Fruit fly (Drosophila melanogaster) whole organism, embryonic: Measurements from ENCODE around the gene Orct2.
A peak's percentile ranks its signal among the peaks of the same experiment; 100 is the strongest.

ENCODE experiments used
- Atf6 ChIP-seq: fragments of 200-800 bp; sonication (Bioruptor generic); IDR thresholded peaks from 2 replicates; pipeline ENCODE4 v1.3.6; 2022; ENCODE audit warnings: missing biosample characterization, missing genetic modification characterization
- CG10979 ChIP-seq: fragments of 200-800 bp; sonication (Bioruptor generic); optimal IDR thresholded peaks from 2 replicates; lab custom pipeline; 2018; ENCODE audit warnings: missing biosample characterization, mild to moderate bottlenecking, missing genetic modification characterization, moderate library complexity
- CG11247 ChIP-seq: fragments of 200-800 bp; sonication (Bioruptor generic); IDR thresholded peaks from 2 replicates; pipeline ENCODE4 v1.3.6; 2022; ENCODE audit warnings: missing biosample characterization, missing genetic modification characterization
- CG11398 ChIP-seq: fragments of 200-800 bp; sonication (Bioruptor generic); optimal IDR thresholded peaks from 2 replicates; lab custom pipeline; 2016; ENCODE audit warnings: missing biosample characterization, missing genetic modification characterization
- CG11560 ChIP-seq: fragments of 200-800 bp; sonication (Bioruptor generic); IDR thresholded peaks from 3 replicates; pipeline ENCODE4 v1.3.6; 2022; ENCODE audit warnings: missing biosample characterization, missing genetic modification characterization
- CG12659 ChIP-seq: fragments of 200-800 bp; sonication (Bioruptor generic); optimal IDR thresholded peaks from 3 replicates; lab custom pipeline; 2017; ENCODE audit warnings: mild to moderate bottlenecking, missing biosample characterization, missing genetic modification reagents, missing genetic modification characterization
- CG13287 ChIP-seq: fragments of 200-800 bp; sonication (Bioruptor generic); IDR thresholded peaks from 2 replicates; pipeline ENCODE4 v1.3.6; 2022; ENCODE audit warnings: missing biosample characterization, missing genetic modification characterization; ENCODE audit not compliant: partially characterized antibody
- CG13296 ChIP-seq: fragments of 200-800 bp; sonication (Bioruptor generic); optimal IDR thresholded peaks from 3 replicates; lab custom pipeline; 2018; ENCODE audit warnings: missing biosample characterization, mild to moderate bottlenecking, missing genetic modification characterization
- CG14441 ChIP-seq: fragments of 200-800 bp; sonication (Bioruptor generic); IDR thresholded peaks from 2 replicates; pipeline ENCODE4 v1.3.6; 2022; ENCODE audit warnings: missing biosample characterization, missing genetic modification characterization
- CG14965 ChIP-seq: fragments of 200-800 bp; sonication (Bioruptor generic); optimal IDR thresholded peaks from 2 replicates; lab custom pipeline; 2016; ENCODE audit warnings: missing biosample characterization, missing genetic modification characterization, borderline replicate concordance
- CG17361 ChIP-seq: fragments of 200-800 bp; sonication (Bioruptor generic); IDR thresholded peaks from 3 replicates; pipeline ENCODE4 v1.3.6; 2022; ENCODE audit warnings: missing biosample characterization, missing genetic modification characterization
- CG1832 ChIP-seq: fragments of 200-800 bp; sonication (Bioruptor generic); optimal IDR thresholded peaks from 2 replicates; lab custom pipeline; 2017; ENCODE audit warnings: missing biosample characterization, mild to moderate bottlenecking, missing genetic modification characterization, inconsistent platforms
- CG2116 ChIP-seq: fragments of 200-800 bp; sonication (Bioruptor generic); optimal IDR thresholded peaks from 3 replicates; lab custom pipeline; 2018; ENCODE audit warnings: missing biosample characterization, mild to moderate bottlenecking, missing genetic modification characterization
- CG2120 ChIP-seq: fragments of 200-800 bp; sonication (Bioruptor generic); optimal IDR thresholded peaks from 3 replicates; lab custom pipeline; 2016; ENCODE audit warnings: missing biosample characterization, missing genetic modification characterization
- CG2889 ChIP-seq: fragments of 200-800 bp; sonication (Bioruptor generic); IDR thresholded peaks from 3 replicates; pipeline ENCODE4 v1.3.6; 2022; ENCODE audit warnings: missing biosample characterization, missing genetic modification characterization
- CG31224 ChIP-seq: fragments of 200-800 bp; sonication (Bioruptor generic); IDR thresholded peaks from 2 replicates; pipeline ENCODE4 v1.3.6; 2022; ENCODE audit warnings: missing biosample characterization, missing genetic modification characterization
- CG4424 ChIP-seq: fragments of 200-800 bp; sonication (Bioruptor generic); optimal IDR thresholded peaks from 3 replicates; lab custom pipeline; 2016; ENCODE audit warnings: missing biosample characterization, missing genetic modification characterization
- CG6765 ChIP-seq: fragments of 200-800 bp; sonication (Bioruptor generic); optimal IDR thresholded peaks from 3 replicates; lab custom pipeline; 2017; ENCODE audit warnings: missing biosample characterization, mild to moderate bottlenecking, missing genetic modification characterization
- CG8388 ChIP-seq: fragments of 200-800 bp; sonication (Bioruptor generic); optimal IDR thresholded peaks from 2 replicates; lab custom pipeline; 2019; ENCODE audit warnings: missing biosample characterization, mild to moderate bottlenecking, missing genetic modification characterization, moderate library complexity
- CG9609 ChIP-seq: fragments of 200-800 bp; sonication (Bioruptor generic); optimal IDR thresholded peaks from 3 replicates; lab custom pipeline; 2016; ENCODE audit warnings: missing biosample characterization, missing genetic modification characterization
- CHES-1-like ChIP-seq: fragments of 200-800 bp; sonication (Bioruptor generic); optimal IDR thresholded peaks from 2 replicates; lab custom pipeline; 2016; ENCODE audit warnings: missing biosample characterization, missing genetic modification characterization
- CkIIα-i1 ChIP-seq: fragments of 200-800 bp; sonication (Bioruptor generic); IDR thresholded peaks from 2 replicates; pipeline ENCODE4 v1.3.6; 2022; ENCODE audit warnings: missing biosample characterization, missing genetic modification characterization
- Drgx ChIP-seq: fragments of 200-800 bp; sonication (Bioruptor generic); IDR thresholded peaks from 2 replicates; pipeline ENCODE4 v1.3.6; 2022; ENCODE audit warnings: missing biosample characterization, missing genetic modification characterization
- Eip74EF ChIP-seq, 2 experiments: fragments of 200-800 bp in 1 of 2; fragments of >200 bp in 1 of 2; sonication (Bioruptor generic) in 1 of 2; optimal IDR thresholded peaks; 2 replicates each; lab custom pipeline; 2017 to 2019; ENCODE audit warnings: missing biosample characterization in 2 of 2, missing genetic modification characterization in 2 of 2, mild to moderate bottlenecking in 1 of 2, moderate library complexity in 1 of 2
- Fer1 ChIP-seq: fragments of 200-800 bp; sonication (Bioruptor generic); optimal IDR thresholded peaks from 2 replicates; lab custom pipeline; 2017; ENCODE audit warnings: missing biosample characterization, mild to moderate bottlenecking, missing genetic modification characterization
- Gsc ChIP-seq: fragments of 200-800 bp; sonication (Bioruptor generic); IDR thresholded peaks from 2 replicates; pipeline ENCODE4 v1.3.6; 2022; ENCODE audit warnings: missing biosample characterization, missing genetic modification characterization
- NC2β ChIP-seq: fragments of 200-800 bp; sonication (Bioruptor generic); optimal IDR thresholded peaks from 2 replicates; lab custom pipeline; 2016; ENCODE audit warnings: missing biosample characterization, missing genetic modification characterization
- Oaz ChIP-seq: fragments of 200-800 bp; sonication (Bioruptor generic); IDR thresholded peaks from 2 replicates; pipeline ENCODE4 v1.3.6; 2022; ENCODE audit warnings: missing biosample characterization, missing genetic modification characterization
- Opbp ChIP-seq: fragments of 200-800 bp; sonication (Bioruptor generic); IDR thresholded peaks from 3 replicates; pipeline ENCODE4 v1.3.6; 2022; ENCODE audit warnings: missing biosample characterization, missing genetic modification characterization; ENCODE audit not compliant: partially characterized antibody
- Optix ChIP-seq: fragments of 200-800 bp; sonication (Bioruptor generic); IDR thresholded peaks from 3 replicates; pipeline ENCODE4 v1.3.6; 2022; ENCODE audit warnings: missing biosample characterization, missing genetic modification characterization
- Rx ChIP-seq: fragments of 200-800 bp; sonication (Bioruptor generic); IDR thresholded peaks from 2 replicates; pipeline ENCODE4 v1.3.6; 2022; ENCODE audit warnings: missing biosample characterization, missing genetic modification characterization
- Sry-δ ChIP-seq: fragments of 200-800 bp; sonication (Bioruptor generic); optimal IDR thresholded peaks from 2 replicates; lab custom pipeline; 2016; ENCODE audit warnings: missing biosample characterization, missing genetic modification characterization
- Vsx1 ChIP-seq: fragments of 200-800 bp; sonication (Bioruptor generic); optimal IDR thresholded peaks from 2 replicates; lab custom pipeline; 2017; ENCODE audit warnings: missing biosample characterization, mild to moderate bottlenecking, missing genetic modification characterization, missing genetic modification reagents
- YL-1 ChIP-seq: fragments of 200-800 bp; sonication (Bioruptor generic); optimal IDR thresholded peaks from 3 replicates; lab custom pipeline; 2017; ENCODE audit warnings: missing biosample characterization, mild to moderate bottlenecking, missing genetic modification characterization
- ac ChIP-seq: fragments of 200-800 bp; sonication (Bioruptor generic); optimal IDR thresholded peaks from 3 replicates; lab custom pipeline; 2017; ENCODE audit warnings: missing biosample characterization, mild to moderate bottlenecking, missing genetic modification characterization
- amos ChIP-seq: fragments of 200-800 bp; sonication (Bioruptor generic); IDR thresholded peaks from 2 replicates; pipeline ENCODE4 v1.3.6; 2022; ENCODE audit warnings: missing biosample characterization, missing genetic modification characterization; ENCODE audit not compliant: partially characterized antibody
- ap ChIP-seq: fragments of 200-800 bp; sonication (Bioruptor generic); IDR thresholded peaks from 2 replicates; pipeline ENCODE4 v1.3.6; 2022; ENCODE audit warnings: missing biosample characterization, missing genetic modification characterization
- az2 ChIP-seq: fragments of 200-800 bp; sonication (Bioruptor generic); optimal IDR thresholded peaks from 3 replicates; lab custom pipeline; 2016; ENCODE audit warnings: missing biosample characterization, missing genetic modification characterization
- bcd ChIP-seq: fragments of 200-800 bp; sonication (Bioruptor generic); optimal IDR thresholded peaks from 2 replicates; lab custom pipeline; 2017; ENCODE audit warnings: missing biosample characterization, mild to moderate bottlenecking, missing genetic modification characterization
- emc ChIP-seq: fragments of 200-800 bp; sonication (Bioruptor generic); optimal IDR thresholded peaks from 2 replicates; lab custom pipeline; 2016; ENCODE audit warnings: missing biosample characterization, missing genetic modification characterization
- ken ChIP-seq: fragments of 200-800 bp; sonication (Bioruptor generic); IDR thresholded peaks from 3 replicates; pipeline ENCODE4 v1.3.6; 2022; ENCODE audit warnings: missing biosample characterization, missing genetic modification characterization
- kni ChIP-seq: fragments of 200-800 bp; sonication (Bioruptor generic); optimal IDR thresholded peaks from 3 replicates; lab custom pipeline; 2017; ENCODE audit warnings: mild to moderate bottlenecking, missing biosample characterization, missing genetic modification reagents, missing genetic modification characterization
- org-1 ChIP-seq: fragments of 200-800 bp; sonication (Bioruptor generic); optimal IDR thresholded peaks from 2 replicates; lab custom pipeline; 2017; ENCODE audit warnings: missing biosample characterization, missing genetic modification characterization
- row ChIP-seq: fragments of 200-800 bp; sonication (Bioruptor generic); IDR thresholded peaks from 3 replicates; pipeline ENCODE4 v1.3.6; 2022; ENCODE audit warnings: missing biosample characterization, missing genetic modification characterization
- sens-2 ChIP-seq: fragments of 200-800 bp; sonication (Bioruptor generic); IDR thresholded peaks from 2 replicates; pipeline ENCODE4 v1.3.6; 2022; ENCODE audit warnings: missing biosample characterization, missing genetic modification characterization
- seq ChIP-seq: fragments of 200-800 bp; sonication (Bioruptor generic); IDR thresholded peaks from 2 replicates; pipeline ENCODE4 v1.3.6; 2022; ENCODE audit warnings: missing biosample characterization, missing genetic modification characterization
- sima ChIP-seq: fragments of 200-800 bp; sonication (Bioruptor generic); optimal IDR thresholded peaks from 2 replicates; lab custom pipeline; 2016; ENCODE audit warnings: missing biosample characterization, missing genetic modification characterization
- sna ChIP-seq: fragments of 200-800 bp; sonication (Bioruptor generic); IDR thresholded peaks from 2 replicates; pipeline ENCODE4 v1.3.6; 2022; ENCODE audit warnings: missing biosample characterization, missing genetic modification characterization; ENCODE audit not compliant: partially characterized antibody
- tio ChIP-seq: fragments of 200-800 bp; sonication (Bioruptor generic); optimal IDR thresholded peaks from 2 replicates; lab custom pipeline; 2017; ENCODE audit warnings: missing biosample characterization, missing genetic modification characterization, inconsistent platforms
- ttk ChIP-seq: fragments of 200-800 bp; sonication (Bioruptor generic); IDR thresholded peaks from 2 replicates; pipeline ENCODE4 v2.1.2; 2022; ENCODE audit warnings: missing biosample characterization, missing genetic modification characterization
- vfl ChIP-seq: fragments of 200-800 bp; sonication (Bioruptor generic); optimal IDR thresholded peaks from 2 replicates; lab custom pipeline; 2016; ENCODE audit warnings: missing biosample characterization, missing genetic modification characterization
- zen2 ChIP-seq: fragments of 200-800 bp; sonication (Bioruptor generic); IDR thresholded peaks from 3 replicates; pipeline ENCODE4 v1.3.6; 2022; ENCODE audit warnings: missing biosample characterization, missing genetic modification characterization; ENCODE audit not compliant: partially characterized antibody

The Orct2 gene

DNA sequence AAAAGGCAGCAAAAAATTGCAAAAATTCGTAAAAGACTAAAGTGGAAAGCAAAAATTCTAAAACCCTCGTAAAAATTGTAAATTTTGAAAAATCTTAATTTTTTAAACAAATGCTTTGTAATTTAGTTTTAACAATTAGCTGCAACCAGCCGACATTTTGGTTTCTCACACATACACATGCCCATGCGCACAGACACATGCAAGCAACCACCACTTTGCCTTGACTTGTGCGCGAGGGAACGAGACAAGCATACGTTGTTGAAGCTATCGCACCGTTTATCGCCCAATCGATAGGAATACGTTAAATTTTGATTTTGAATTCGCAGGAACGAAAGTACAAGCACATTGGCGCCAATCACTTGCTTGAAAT lies 47.5 kb downstream of the Orct2 start (continued):
- TF ChIP-seq ttk (GFP tag; lab: Robert Waterston, UW) = no peak
- no peak for TF ChIP-seq Oaz (GFP tag; lab: Robert Waterston, UW)
- no peak for TF ChIP-seq CG11398 (GFP tag; lab: Kevin White, UChicago)
- no peak for TF ChIP-seq CG2889 (GFP tag; lab: Robert Waterston, UW)
- no peak for TF ChIP-seq CG6765 (GFP tag; lab: Kevin White, UChicago)
- no peak for TF ChIP-seq CG14965 (GFP tag; lab: Kevin White, UChicago)
- no peak for TF ChIP-seq Drgx (GFP tag; lab: Robert Waterston, UW)
- TF ChIP-seq Gsc (GFP tag; lab: Robert Waterston, UW) = no peak
- no peak for TF ChIP-seq sima (GFP tag; lab: Kevin White, UChicago)
- no peak for TF ChIP-seq NC2β (GFP tag; lab: Kevin White, UChicago)
- no peak for TF ChIP-seq CG11247
- no peak for TF ChIP-seq Optix
- TF ChIP-seq tio (GFP tag; lab: Kevin White, UChicago) = no peak
- TF ChIP-seq org-1 (GFP tag; lab: Kevin White, UChicago) = no peak
- peak; percentile 57; the same call in 2 of the 3 replicates for TF ChIP-seq zen2
- no peak for TF ChIP-seq kni (GFP tag; lab: Kevin White, UChicago)
- no peak for TF ChIP-seq sens-2 (GFP tag; lab: Robert Waterston, UW)
- TF ChIP-seq CkIIα-i1 = no peak
- peak; percentile 74 for TF ChIP-seq amos (GFP tag; lab: Robert Waterston, UW)
- TF ChIP-seq seq (GFP tag; lab: Robert Waterston, UW) = peak; percentile 82
- TF ChIP-seq CG2116 (GFP tag; lab: Kevin White, UChicago) = peak; percentile 67
- no peak for TF ChIP-seq ken (GFP tag; lab: Robert Waterston, UW)
- peak; percentile 73 for TF ChIP-seq CG12659 (GFP tag; lab: Kevin White, UChicago)
- no peak for TF ChIP-seq CG11560 (tag; lab: Robert Waterston, UW)
- no peak for TF ChIP-seq Atf6 (GFP tag; lab: Robert Waterston, UW)
- no peak for TF ChIP-seq Eip74EF (GFP tag; optimal IDR thresholded peaks at IDR 0.05; lab: Kevin White, UChicago)
- TF ChIP-seq CG4424 (GFP tag; lab: Kevin White, UChicago) = no peak
- TF ChIP-seq CG8388 (GFP tag; lab: Kevin White, UChicago) = no peak
- TF ChIP-seq emc (GFP tag; lab: Kevin White, UChicago) = no peak
- peak; percentile 95 for TF ChIP-seq Vsx1 (GFP tag; lab: Kevin White, UChicago)
- TF ChIP-seq CG9609 (GFP tag; lab: Kevin White, UChicago) = no peak
- no peak for TF ChIP-seq CG17361 (GFP tag; lab: Robert Waterston, UW)
- no peak for TF ChIP-seq ac (GFP tag; lab: Kevin White, UChicago)
- TF ChIP-seq CG2120 (GFP tag; lab: Kevin White, UChicago) = no peak
- peak; percentile 79 for TF ChIP-seq CG13287 (GFP tag; lab: Robert Waterston, UW)
- TF ChIP-seq ap (GFP tag; lab: Robert Waterston, UW) = no peak
- no peak for TF ChIP-seq vfl (GFP tag; lab: Kevin White, UChicago)
- peak; percentile 23; the same call in 1 of the 2 replicates for TF ChIP-seq sna (GFP tag; lab: Robert Waterston, UW)
- peak; percentile 71 for TF ChIP-seq Sry-δ (GFP tag; lab: Kevin White, UChicago)
- TF ChIP-seq CG31224 (GFP tag; lab: Robert Waterston, UW) = no peak
- no peak for TF ChIP-seq CG13296 (GFP tag; lab: Kevin White, UChicago)
- no peak for TF ChIP-seq CG14441 (GFP tag; lab: Robert Waterston, UW)
- no peak for TF ChIP-seq Fer1 (GFP tag; lab: Kevin White, UChicago)
- peak; percentile 66 for TF ChIP-seq CG1832 (GFP tag; lab: Kevin White, UChicago)
- TF ChIP-seq bcd (GFP tag; lab: Kevin White, UChicago) = no peak
- TF ChIP-seq CHES-1-like (GFP tag; lab: Kevin White, UChicago) = no peak
- no peak for TF ChIP-seq az2 (GFP tag; lab: Kevin White, UChicago)
- TF ChIP-seq Rx (GFP tag; lab: Robert Waterston, UW) = no peak
- peak; percentile 41 for TF ChIP-seq CG10979 (tag; lab: Kevin White, UChicago)
- peak; percentile 16; the same call in 1 of the 3 replicates for TF ChIP-seq row (GFP tag; lab: Robert Waterston, UW)
- peak; percentile 83 for TF ChIP-seq YL-1 (GFP tag; lab: Kevin White, UChicago)
- peak; percentile 78 for TF ChIP-seq Opbp (GFP tag; lab: Robert Waterston, UW)
